Worm (Caenorhabditis elegans): Measurements from ENCODE around the gene F19G12.9.

- TF ChIP-seq aha-1 (tag; optimal IDR thresholded peaks at IDR 0.05) (no peak), dpl-1 (GFP tag; optimal IDR thresholded peaks at IDR 0.05) (peak; percentile 9 to 43 (median 19)), ama-1 (optimal IDR thresholded peaks at IDR 0.05) (no peak), ceh-63 (GFP tag; optimal IDR thresholded peaks at IDR 0.05) (no peak), unc-62 (GFP tag; optimal IDR thresholded peaks at IDR 0.05) (no peak), aly-2 (tag; optimal IDR thresholded peaks at IDR 0.05) (peak; percentile 74), sox-4 (tag; optimal IDR thresholded peaks at IDR 0.05) (peak; percentile 96), nhr-237 (tag; optimal IDR thresholded peaks at IDR 0.05) (peak; percentile 83), nhr-28 (tag; optimal IDR thresholded peaks at IDR 0.05) (peak; percentile 18)
Measured at ce11 chrX:1389382-1389983, 29.5 kb upstream of the F19G12.9 start.

Measured in whole organism, L1 larva.